In genomic region chr3L:13939151-13939499, dm6 we compare ENCODE assay signal across 1 fruit fly cellular context.
A peak's percentile ranks its signal among the peaks of the same experiment; 100 is the strongest.
TF ChIP-seq lines count a peak whose summit lies in the region.

TSS of gene CG32137 (plus strand) at chr3L:13939250.

TF ChIP-seq in whole organism, embryonic, 481 proteins besides CTCF, POLR2A, EP300 and RAD21 (continued from another document):
- TF ChIP-seq E2f2 (GFP tag; IDR thresholded peaks at IDR 0.05; lab: Robert Waterston, UW): 0 out of 2 replicates have a peak, but pooled peaks have one; percentile 4
- no peak for TF ChIP-seq dm (GFP tag; optimal IDR thresholded peaks at IDR 0.05; lab: Kevin White, UChicago)
- no peak for TF ChIP-seq p53 (GFP tag; optimal IDR thresholded peaks at IDR 0.05; lab: Kevin White, UChicago)
- TF ChIP-seq CG3407 (GFP tag; optimal IDR thresholded peaks at IDR 0.05; lab: Kevin White, UChicago): no peak
- no peak for TF ChIP-seq Sry-δ (GFP tag; optimal IDR thresholded peaks at IDR 0.05; lab: Kevin White, UChicago)
- no peak for TF ChIP-seq B-H1 (GFP tag; IDR thresholded peaks at IDR 0.05; lab: Robert Waterston, UW)
- TF ChIP-seq ewg (GFP tag; optimal IDR thresholded peaks at IDR 0.05; lab: Kevin White, UChicago): no peak
- TF ChIP-seq CG8281 (tag; optimal IDR thresholded peaks at IDR 0.05; lab: Kevin White, UChicago): no peak
- no peak for TF ChIP-seq CG7556 (GFP tag; optimal IDR thresholded peaks at IDR 0.05; lab: Kevin White, UChicago)
